Fruit fly (Drosophila melanogaster): ENCODE measurements around the gene Fum2.

Gene Fum2

dm6 chrX:6696467-6696866 is 14.9 kb downstream of the Fum2 start (continued):
- TF ChIP-seq CG10209 (GFP tag; optimal IDR thresholded peaks at IDR 0.05) (peak; percentile 53), Dbx (GFP tag; IDR thresholded peaks at IDR 0.05) (peak; percentile 49; the same call in 1 of the 3 replicates), sna (GFP tag; IDR thresholded peaks at IDR 0.05; ENCODE audit: partially characterized antibody) (no peak), CG1529 (GFP tag; optimal IDR thresholded peaks at IDR 0.05) (peak; percentile 54), fru (optimal IDR thresholded peaks at IDR 0.05) (no peak), zfh1 (GFP tag; IDR thresholded peaks at IDR 0.05) (peak; percentile 52; the same call in 1 of the 3 replicates), so (GFP tag; IDR thresholded peaks at IDR 0.05) (peak; percentile 80; the same call in 2 of the 3 replicates), CG10431 (GFP tag; optimal IDR thresholded peaks at IDR 0.05) (peak; percentile 48), CG11695 (GFP tag; IDR thresholded peaks at IDR 0.05) (peak; percentile 81), Sry-β (GFP tag; optimal IDR thresholded peaks at IDR 0.05) (no peak), CG4854 (GFP tag; optimal IDR thresholded peaks at IDR 0.05) (no peak), unpg (GFP tag; optimal IDR thresholded peaks at IDR 0.05) (peak; percentile 75), Deaf1 (tag; optimal IDR thresholded peaks at IDR 0.05) (peak; percentile 27), Dip3 (GFP tag; optimal IDR thresholded peaks at IDR 0.05) (peak; percentile 37), CG12659 (GFP tag; optimal IDR thresholded peaks at IDR 0.05) (peak; percentile 72), hb (GFP tag; IDR thresholded peaks at IDR 0.05; ENCODE audit: partially characterized antibody) (no peak), CG7963 (GFP tag; IDR thresholded peaks at IDR 0.05; ENCODE audit: partially characterized antibody) (no peak), vfl (GFP tag; optimal IDR thresholded peaks at IDR 0.05) (peak; percentile 38), CG18599 (GFP tag; optimal IDR thresholded peaks at IDR 0.05) (peak; percentile 94), pzg (GFP tag; optimal IDR thresholded peaks at IDR 0.05) (no peak), bcd (GFP tag; optimal IDR thresholded peaks at IDR 0.05) (peak; percentile 65), Nf-YB (GFP tag; optimal IDR thresholded peaks at IDR 0.05) (peak; percentile 50), Nf-YC (tag; optimal IDR thresholded peaks at IDR 0.05) (peak; percentile 67), CG16863 (GFP tag; optimal IDR thresholded peaks at IDR 0.05) (peak; percentile 62), lmd (GFP tag; IDR thresholded peaks at IDR 0.05) (peak; percentile 58), emc (GFP tag; optimal IDR thresholded peaks at IDR 0.05) (no peak), Mrtf (GFP tag; IDR thresholded peaks at IDR 0.05) (0 out of 3 replicates have a peak, but pooled peaks have one; percentile 49), CG2678 (tag; optimal IDR thresholded peaks at IDR 0.05) (peak; percentile 86), CG16779 (GFP tag; IDR thresholded peaks at IDR 0.05) (0 out of 2 replicates have a peak, but pooled peaks have one; percentile 17), corto (GFP tag; optimal IDR thresholded peaks at IDR 0.05) (no peak), MESR4 (GFP tag; optimal IDR thresholded peaks at IDR 0.05) (no peak), CG4424 (GFP tag; optimal IDR thresholded peaks at IDR 0.05) (peak; percentile 58), CG7987 (GFP tag; optimal IDR thresholded peaks at IDR 0.05) (no peak), CG15479 (GFP tag; optimal IDR thresholded peaks at IDR 0.05) (no peak), CG11504 (tag; optimal IDR thresholded peaks at IDR 0.05) (peak; percentile 74), CG11247 (GFP tag; IDR thresholded peaks at IDR 0.05) (peak; percentile 41; the same call in 1 of the 2 replicates), klu (GFP tag; IDR thresholded peaks at IDR 0.05) (no peak), slou (GFP tag; optimal IDR thresholded peaks at IDR 0.05) (peak; percentile 5), br (optimal IDR thresholded peaks at IDR 0.05) (no peak), Sox102F (GFP tag; optimal IDR thresholded peaks at IDR 0.05) (peak; percentile 64), cg (GFP tag; optimal IDR thresholded peaks at IDR 0.05) (peak; percentile 35), Kr (GFP tag; optimal IDR thresholded peaks at IDR 0.05) (no peak), Atf-2 (GFP tag; optimal IDR thresholded peaks at IDR 0.05) (peak; percentile 42), Blimp-1 (GFP tag; optimal IDR thresholded peaks at IDR 0.05) (peak; percentile 63), Nf-YA (GFP tag; IDR thresholded peaks at IDR 0.05) (no peak), chm (GFP tag; IDR thresholded peaks at IDR 0.05) (peak; percentile 49; the same call in 1 of the 2 replicates), Sox100B (GFP tag; optimal IDR thresholded peaks at IDR 0.05) (peak; percentile 63), vnd (GFP tag; IDR thresholded peaks at IDR 0.05; ENCODE audit: partially characterized antibody) (no peak), grn (GFP tag; optimal IDR thresholded peaks at IDR 0.05) (no peak), TFAM (GFP tag; optimal IDR thresholded peaks at IDR 0.05) (no peak), peb (GFP tag; IDR thresholded peaks at IDR 0.05) (no peak)
